Worm (Caenorhabditis elegans) whole organism, L1 larva: ENCODE results near the gene Y57G11B.2.
A peak's percentile ranks its signal among the peaks of the same experiment; 100 is the strongest.

Source experiments
- C16A3.4 ChIP-seq: fragments of 150-350 bp; optimal IDR thresholded peaks from 2 replicates; lab custom pipeline; 2014; ENCODE audit warnings: missing biosample characterization, missing genetic modification characterization
- alr-1 ChIP-seq: fragments of 200-800 bp; sonication (Bioruptor generic); optimal IDR thresholded peaks from 2 replicates; lab custom pipeline; 2018; ENCODE audit warnings: borderline replicate concordance, mild to moderate bottlenecking, missing genetic modification characterization, missing compliant biosample characterization
- aly-2 ChIP-seq: fragments of 150-350 bp; optimal IDR thresholded peaks from 2 replicates; lab custom pipeline; 2014; ENCODE audit warnings: missing biosample characterization, missing genetic modification characterization
- blmp-1 ChIP-seq: fragments of 150-350 bp; optimal IDR thresholded peaks from 2 replicates; lab custom pipeline; 2014; ENCODE audit warnings: missing biosample characterization, missing genetic modification characterization
- ceh-82 ChIP-seq, 3 experiments: fragments of 150-350 bp in 1 of 3; sonication (generic microtip) in 2 of 3; optimal IDR thresholded peaks; 2 replicates each; lab custom pipeline; 2014 to 2017; ENCODE audit warnings: missing biosample characterization in 3 of 3, missing genetic modification characterization in 3 of 3
- ceh-90 ChIP-seq: sonication (generic microtip); optimal IDR thresholded peaks from 2 replicates; lab custom pipeline; 2016; ENCODE audit warnings: missing genetic modification characterization, missing compliant biosample characterization
- dpl-1 ChIP-seq, 3 experiments: fragments of 150-350 bp in 2 of 3; sonication (generic microtip) in 1 of 3; optimal IDR thresholded peaks; 2 replicates each; lab custom pipeline; 2014 to 2017; ENCODE audit warnings: missing biosample characterization in 3 of 3, missing genetic modification characterization in 3 of 3, missing genetic modification reagents in 3 of 3
- dsc-1 ChIP-seq: sonication (generic microtip); optimal IDR thresholded peaks from 2 replicates; lab custom pipeline; 2016; ENCODE audit warnings: mild to moderate bottlenecking, missing genetic modification characterization, missing compliant biosample characterization
- efl-1 ChIP-seq, 4 experiments: fragments of 150-350 bp; optimal IDR thresholded peaks in 3 of 4; peaks in 1 of 4; 1 replicate in 1 of 4; 2 replicates in 3 of 4; lab custom pipeline; 2014; ENCODE audit warnings: missing biosample characterization in 2 of 4, missing genetic modification characterization in 2 of 4, missing genetic modification reagents in 2 of 4
- efl-3 ChIP-seq: fragments of 200-800 bp; sonication (Bioruptor generic); optimal IDR thresholded peaks from 2 replicates; lab custom pipeline; 2018; ENCODE audit warnings: mild to moderate bottlenecking, missing genetic modification characterization, missing compliant biosample characterization
- egl-27 ChIP-seq, 2 experiments: fragments of 150-350 bp in 1 of 2; sonication (generic microtip); optimal IDR thresholded peaks; 3 replicates each; lab custom pipeline; 2017 to 2018; ENCODE audit warnings: missing biosample characterization in 2 of 2, missing genetic modification characterization in 2 of 2, missing genetic modification reagents in 2 of 2
- elt-2 ChIP-seq: sonication (generic microtip); optimal IDR thresholded peaks from 2 replicates; lab custom pipeline; 2016; ENCODE audit warnings: missing genetic modification characterization, mild to moderate bottlenecking, inconsistent platforms, missing compliant biosample characterization, missing genetic modification reagents
- elt-3 ChIP-seq, 6 experiments: fragments of 150-350 bp in 1 of 6; sonication (generic microtip); optimal IDR thresholded peaks; 2 replicates each; lab custom pipeline; 2017 to 2018; ENCODE audit warnings: missing biosample characterization in 6 of 6, missing genetic modification characterization in 6 of 6, inconsistent platforms in 1 of 6
- grh-1 ChIP-seq: fragments of 200-800 bp; sonication (Bioruptor generic); IDR thresholded peaks from 2 replicates; pipeline ENCODE4 v1.3.6; 2022; ENCODE audit warnings: missing genetic modification reagents, missing genetic modification characterization, missing compliant biosample characterization
- irx-1 ChIP-seq: sonication (generic microtip); optimal IDR thresholded peaks from 2 replicates; lab custom pipeline; 2016; ENCODE audit warnings: missing genetic modification characterization, missing compliant biosample characterization
- jun-1 ChIP-seq: fragments of 150-350 bp; optimal IDR thresholded peaks from 2 replicates; lab custom pipeline; 2014; ENCODE audit warnings: missing biosample characterization, missing genetic modification reagents, missing genetic modification characterization
- lin-13 ChIP-seq: fragments of 150-350 bp; optimal IDR thresholded peaks from 2 replicates; lab custom pipeline; 2014; ENCODE audit warnings: missing biosample characterization, missing genetic modification reagents, missing genetic modification characterization
- lin-14 ChIP-seq: fragments of 200-800 bp; sonication (Bioruptor generic); optimal IDR thresholded peaks from 2 replicates; lab custom pipeline; 2018; ENCODE audit warnings: mild to moderate bottlenecking, missing genetic modification characterization, moderate library complexity, missing compliant biosample characterization
- lin-15B ChIP-seq: fragments of 150-350 bp; sonication (generic microtip); optimal IDR thresholded peaks from 3 replicates; lab custom pipeline; 2014; ENCODE audit warnings: missing biosample characterization, missing genetic modification characterization
- lin-35 ChIP-seq, 2 experiments: fragments of 150-350 bp; optimal IDR thresholded peaks; 2 replicates each; lab custom pipeline; 2014; ENCODE audit warnings: missing biosample characterization in 2 of 2, missing genetic modification characterization in 2 of 2, missing genetic modification reagents in 2 of 2
- lsy-2 ChIP-seq, 2 experiments: fragments of 150-350 bp; optimal IDR thresholded peaks; 2 replicates each; lab custom pipeline; 2014; ENCODE audit warnings: missing biosample characterization in 2 of 2, missing genetic modification characterization in 2 of 2
- mab-9 ChIP-seq: fragments of 200-800 bp; sonication (Bioruptor generic); IDR thresholded peaks from 2 replicates; pipeline ENCODE4 v1.3.6; 2022; ENCODE audit warnings: missing genetic modification reagents, missing genetic modification characterization, missing compliant biosample characterization
- mdl-1 ChIP-seq, 2 experiments: fragments of 150-350 bp; optimal IDR thresholded peaks; 2 replicates each; lab custom pipeline; 2014 to 2017; ENCODE audit warnings: missing biosample characterization in 2 of 2, missing genetic modification characterization in 2 of 2, inconsistent platforms in 1 of 2
- mep-1 ChIP-seq: fragments of 150-350 bp; optimal IDR thresholded peaks from 2 replicates; lab custom pipeline; 2014; ENCODE audit warnings: missing biosample characterization, missing genetic modification characterization
- nhr-11 ChIP-seq: fragments of 150-350 bp; optimal IDR thresholded peaks from 2 replicates; lab custom pipeline; 2014; ENCODE audit warnings: missing biosample characterization, missing genetic modification characterization
- nhr-12 ChIP-seq: sonication (generic microtip); optimal IDR thresholded peaks from 2 replicates; lab custom pipeline; 2017; ENCODE audit warnings: missing biosample characterization, missing genetic modification characterization
- nhr-19 ChIP-seq: fragments of 200-800 bp; sonication (Bioruptor generic); conservative IDR thresholded peaks from 2 replicates; pipeline ENCODE4 v1.3.6; 2022; ENCODE audit warnings: missing genetic modification characterization, missing compliant biosample characterization
- nhr-20 ChIP-seq: sonication (generic microtip); optimal IDR thresholded peaks from 2 replicates; lab custom pipeline; 2016; ENCODE audit warnings: mild to moderate bottlenecking, missing genetic modification characterization, missing compliant biosample characterization
- nhr-71 ChIP-seq: sonication (generic microtip); optimal IDR thresholded peaks from 2 replicates; lab custom pipeline; 2016; ENCODE audit warnings: mild to moderate bottlenecking, missing genetic modification characterization, moderate library complexity, missing compliant biosample characterization
- nhr-85 ChIP-seq: sonication (generic microtip); peaks from one replicate; lab custom pipeline; 2016; ENCODE audit warnings: missing genetic modification characterization, inconsistent platforms, missing compliant biosample characterization
- nhr-90 ChIP-seq: sonication (generic microtip); optimal IDR thresholded peaks from 2 replicates; lab custom pipeline; 2016; ENCODE audit warnings: mild to moderate bottlenecking, missing genetic modification characterization, missing compliant biosample characterization; ENCODE audit not compliant: poor library complexity
- rnt-1 ChIP-seq: sonication (generic microtip); optimal IDR thresholded peaks from 2 replicates; lab custom pipeline; 2016; ENCODE audit warnings: mild to moderate bottlenecking, missing genetic modification characterization, moderate library complexity, missing compliant biosample characterization
- skn-1 ChIP-seq: fragments of 150-350 bp; optimal IDR thresholded peaks from 2 replicates; lab custom pipeline; 2014; ENCODE audit warnings: missing biosample characterization, missing genetic modification characterization
- snpc-4 ChIP-seq: fragments of 150-350 bp; optimal IDR thresholded peaks from 2 replicates; lab custom pipeline; 2014; ENCODE audit warnings: missing biosample characterization, missing genetic modification characterization
- snu-23 ChIP-seq: sonication (generic microtip); optimal IDR thresholded peaks from 2 replicates; lab custom pipeline; 2016; ENCODE audit warnings: missing genetic modification characterization, missing compliant biosample characterization
- tbx-2 ChIP-seq: sonication (generic microtip); optimal IDR thresholded peaks from 2 replicates; lab custom pipeline; 2016; ENCODE audit warnings: missing genetic modification characterization, missing compliant biosample characterization
- unc-130 ChIP-seq: fragments of 150-350 bp; optimal IDR thresholded peaks from 2 replicates; lab custom pipeline; 2017; ENCODE audit warnings: missing biosample characterization, missing genetic modification characterization, inconsistent platforms
- unc-98 ChIP-seq: fragments of 200-800 bp; sonication (Bioruptor generic); IDR thresholded peaks from 2 replicates; pipeline ENCODE4 v1.3.6; 2022; ENCODE audit warnings: missing genetic modification characterization, missing compliant biosample characterization
- xbp-1 ChIP-seq: sonication (generic microtip); optimal IDR thresholded peaks from 2 replicates; lab custom pipeline; 2016; ENCODE audit warnings: missing genetic modification characterization, missing compliant biosample characterization
- zag-1 ChIP-seq: fragments of 150-350 bp; optimal IDR thresholded peaks from 2 replicates; lab custom pipeline; 2014; ENCODE audit warnings: missing biosample characterization, missing genetic modification characterization
- ztf-11 ChIP-seq, 2 experiments: sonication (generic microtip); optimal IDR thresholded peaks; 2 replicates each; lab custom pipeline; 2016 to 2017; ENCODE audit warnings: missing genetic modification characterization in 2 of 2, missing biosample characterization in 1 of 2, missing compliant biosample characterization in 1 of 2

Gene Y57G11B.2

DNA sequence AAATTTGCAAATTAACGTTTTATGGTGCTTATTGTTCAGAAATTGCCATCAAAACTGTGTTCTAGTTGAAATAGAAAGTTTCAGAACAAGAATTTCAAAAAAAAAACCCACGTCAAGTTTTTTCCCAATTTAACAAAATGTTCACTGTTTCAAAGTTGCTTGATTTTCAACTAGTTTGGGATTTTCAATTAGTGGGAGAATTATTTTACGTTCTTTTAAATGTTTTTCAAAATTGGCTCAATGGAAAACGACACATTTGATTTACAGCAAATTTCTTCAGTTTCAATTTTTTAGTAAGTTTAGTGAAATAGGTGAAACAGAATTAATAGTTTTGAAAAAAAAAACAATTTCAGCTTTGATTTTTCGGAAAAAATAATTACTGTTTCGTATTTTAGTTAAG, 43.4 kb downstream of the Y57G11B.2 start:
- TF ChIP-seq nhr-12 (tag; lab: Kevin White, UChicago) = no peak
- no peak for TF ChIP-seq efl-1 (optimal IDR thresholded peaks at IDR 0.05; lab: Kevin White, UChicago)
- peak in 1 of 2 experiments; percentile 54 for TF ChIP-seq efl-1 (GFP tag; optimal IDR thresholded peaks at IDR 0.05 in 1 of 2; lab: Kevin White, UChicago)

DNA sequence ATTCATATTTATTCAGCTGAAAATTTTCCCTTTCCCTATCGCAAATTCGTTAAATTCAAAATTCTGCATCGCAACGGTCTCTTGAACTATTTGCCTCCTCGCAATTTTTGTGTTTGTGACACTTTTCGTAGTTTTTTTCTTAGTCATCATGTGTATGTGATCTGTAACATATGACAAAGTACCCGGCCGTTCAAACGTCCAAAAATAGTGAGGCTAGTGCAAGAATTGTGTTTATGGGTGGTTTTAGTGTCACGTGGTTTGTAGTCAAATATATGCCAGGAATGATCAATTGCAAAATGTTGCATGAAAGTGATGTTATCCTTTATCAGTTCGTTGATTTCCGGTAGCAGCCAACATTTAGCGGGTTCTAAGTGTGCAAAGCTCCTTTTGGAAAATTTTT, 44.6 kb downstream of the Y57G11B.2 start:
- peak; percentile 24 for TF ChIP-seq lin-14
- TF ChIP-seq jun-1 (tag; lab: Kevin White, UChicago) = peak; percentile 37
- TF ChIP-seq unc-98 (GFP tag; lab: Robert Waterston, UW) = no peak
- peak; percentile 19 for TF ChIP-seq blmp-1 (tag; lab: Kevin White, UChicago)
- TF ChIP-seq nhr-85 (tag; lab: Kevin White, UChicago) = peak; percentile 84
- peak; percentile 1 for TF ChIP-seq nhr-90
- TF ChIP-seq elt-2 = peak; percentile 18
- no peak for TF ChIP-seq ceh-90 (tag; lab: Kevin White, UChicago)
- peak; percentile 72 for TF ChIP-seq skn-1
- no peak for TF ChIP-seq grh-1 (GFP tag; lab: Robert Waterston, UW)
- peak; percentile 30 for TF ChIP-seq snu-23 (GFP tag; lab: Kevin White, UChicago)
- peak; percentile 56 for TF ChIP-seq nhr-71 (tag; lab: Kevin White, UChicago)
- peak; percentile 68 for TF ChIP-seq nhr-20 (tag; lab: Kevin White, UChicago)
- TF ChIP-seq efl-3 (GFP tag; lab: Kevin White, UChicago) = no peak
- peak in 1 of 6 experiments; percentile 22 for TF ChIP-seq elt-3 (tag; optimal IDR thresholded peaks at IDR 0.05; lab: Kevin White, UChicago)
- TF ChIP-seq mdl-1 (tag; optimal IDR thresholded peaks at IDR 0.05; lab: Kevin White, UChicago) = peak in 1 of 2 experiments; percentile 8
- peak in 1 of 2 experiments; percentile 69 for TF ChIP-seq lin-35 (GFP tag; optimal IDR thresholded peaks at IDR 0.05; lab: Kevin White, UChicago)
- peak; percentile 33 for TF ChIP-seq mep-1 (tag; lab: Kevin White, UChicago)
- no peak for TF ChIP-seq dsc-1 (tag; lab: Kevin White, UChicago)
- no peak for TF ChIP-seq nhr-11 (tag; lab: Kevin White, UChicago)

DNA sequence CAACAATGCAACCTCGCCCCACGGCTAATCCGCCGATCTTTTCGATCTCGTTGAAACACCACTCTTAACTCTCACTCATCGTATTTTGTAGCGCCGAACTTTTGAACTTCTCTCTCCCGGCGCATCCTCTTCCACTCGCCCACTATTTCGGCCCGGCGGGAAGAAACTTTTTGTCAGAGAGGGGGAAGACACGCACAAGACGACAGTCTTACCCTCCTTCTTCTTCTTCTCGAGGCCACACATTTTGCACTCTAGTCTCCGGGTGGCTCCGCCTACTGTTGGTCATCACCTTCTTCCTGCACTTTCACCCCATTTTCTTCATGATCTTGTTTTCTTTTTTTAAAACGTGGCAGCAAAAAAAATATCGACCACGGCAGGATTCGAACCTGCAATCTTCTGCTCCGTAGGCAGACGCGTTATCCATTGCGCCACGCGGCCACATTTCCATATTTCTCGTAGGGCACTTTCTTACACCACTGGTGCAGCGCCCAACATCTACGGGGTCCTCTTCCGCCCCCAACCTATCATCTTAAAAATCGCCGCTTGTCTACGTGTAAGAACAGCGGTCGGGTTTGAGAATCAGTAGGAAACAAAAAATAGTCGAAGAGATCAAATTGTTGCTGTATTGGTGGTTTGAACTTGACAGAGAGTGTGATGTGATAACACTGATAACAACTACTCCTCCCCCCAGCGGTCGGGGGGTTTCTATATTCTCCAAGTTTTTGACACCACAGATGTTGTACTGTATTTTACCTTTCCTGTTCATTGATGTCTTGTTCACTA, 46.0 kb downstream of the Y57G11B.2 start:
- TF ChIP-seq irx-1 (tag; lab: Kevin White, UChicago) (peak; percentile 7), egl-27 (tag; optimal IDR thresholded peaks at IDR 0.05; lab: Kevin White, UChicago) (no peak), nhr-90 (peak; percentile 51), lin-13 (GFP tag; lab: Kevin White, UChicago) (peak; percentile 21), mep-1 (tag; lab: Kevin White, UChicago) (peak; percentile 55), skn-1 (peak; percentile 32), lin-15B (tag; lab: Kevin White, UChicago) (peak; percentile 55), elt-2 (no peak), unc-98 (GFP tag; lab: Robert Waterston, UW) (no peak), tbx-2 (tag; lab: Kevin White, UChicago) (peak; percentile 59), efl-1 (optimal IDR thresholded peaks at IDR 0.05; lab: Kevin White, UChicago) (peak; percentile 25 to 53), efl-1 (GFP tag; optimal IDR thresholded peaks at IDR 0.05 in 1 of 2; lab: Kevin White, UChicago) (peak in 1 of 2 experiments; percentile 90), mdl-1 (tag; optimal IDR thresholded peaks at IDR 0.05; lab: Kevin White, UChicago) (peak in 1 of 2 experiments; percentile 48), zag-1 (no peak), nhr-20 (tag; lab: Kevin White, UChicago) (peak; percentile 94), C16A3.4 (tag; lab: Kevin White, UChicago) (peak; percentile 67), nhr-85 (tag; lab: Kevin White, UChicago) (peak; percentile 92), grh-1 (GFP tag; lab: Robert Waterston, UW) (peak; percentile 47; the same call in 1 of the 2 replicates), nhr-11 (tag; lab: Kevin White, UChicago) (no peak), ztf-11 (tag; optimal IDR thresholded peaks at IDR 0.05; lab: Kevin White, UChicago) (no peak), ceh-82 (tag; optimal IDR thresholded peaks at IDR 0.05; lab: Kevin White, UChicago) (peak in 1 of 3 experiments; percentile 2), xbp-1 (tag; lab: Kevin White, UChicago) (no peak), efl-3 (GFP tag; lab: Kevin White, UChicago) (peak; percentile 14), ceh-90 (tag; lab: Kevin White, UChicago) (no peak), lin-14 (peak; percentile 82), alr-1 (tag; lab: Kevin White, UChicago) (no peak), snu-23 (GFP tag; lab: Kevin White, UChicago) (peak; percentile 72), jun-1 (tag; lab: Kevin White, UChicago) (no peak), dpl-1 (GFP tag; optimal IDR thresholded peaks at IDR 0.05; lab: Kevin White, UChicago) (peak in 2 of 3 experiments; percentile 29 to 54), unc-130 (tag; lab: Kevin White, UChicago) (no peak), lin-35 (GFP tag; optimal IDR thresholded peaks at IDR 0.05; lab: Kevin White, UChicago) (peak; percentile 11 to 45), blmp-1 (tag; lab: Kevin White, UChicago) (peak; percentile 97), nhr-19 (GFP tag; lab: Robert Waterston, UW) (peak; percentile 74), rnt-1 (peak; percentile 65), lsy-2 (tag; optimal IDR thresholded peaks at IDR 0.05; lab: Kevin White, UChicago) (peak; percentile 48 to 56), mab-9 (GFP tag; lab: Robert Waterston, UW) (0 out of 2 replicates have a peak, but pooled peaks have one; percentile 7), snpc-4 (tag; lab: Kevin White, UChicago) (peak; percentile 28), aly-2 (tag; lab: Kevin White, UChicago) (no peak)
